Fruit fly (Drosophila melanogaster): Measurements from ENCODE around the gene Pfrx.
A peak's percentile ranks its signal among the peaks of the same experiment; 100 is the strongest.

- TF ChIP-seq CG12605 (GFP tag; IDR thresholded peaks at IDR 0.05) (no peak), CG17806 (tag; optimal IDR thresholded peaks at IDR 0.05) (peak; percentile 18), Pif1A (GFP tag; optimal IDR thresholded peaks at IDR 0.05) (no peak), rn (GFP tag; IDR thresholded peaks at IDR 0.05) (no peak), CG15710 (tag; optimal IDR thresholded peaks at IDR 0.05) (no peak), CG8159 (tag; optimal IDR thresholded peaks at IDR 0.05) (peak; percentile 17), Ets98B (GFP tag; IDR thresholded peaks at IDR 0.05) (no peak), Snoo (tag; optimal IDR thresholded peaks at IDR 0.05) (no peak), gl (tag; optimal IDR thresholded peaks at IDR 0.05) (no peak), EcR (GFP tag; optimal IDR thresholded peaks at IDR 0.05) (no peak), CG14655 (GFP tag; optimal IDR thresholded peaks at IDR 0.05) (peak; percentile 18), CG10348 (GFP tag; IDR thresholded peaks at IDR 0.05) (no peak)
These were observed 47.0 kb upstream of the Pfrx start for dm6 chrX:19448297-19448696.
